Worm (Caenorhabditis elegans): ENCODE results near the gene peli-1.

The peli-1 gene

ce11 chrV:5704467-5704866, 1.1 kb upstream of the peli-1 start (continued):
- TF ChIP-seq pax-3 (tag; optimal IDR thresholded peaks at IDR 0.05) (peak; percentile 73), nhr-77 (tag; optimal IDR thresholded peaks at IDR 0.05) (no peak), ces-1 (GFP tag; optimal IDR thresholded peaks at IDR 0.05) (no peak), sup-37 (GFP tag; optimal IDR thresholded peaks at IDR 0.05) (no peak), hlh-4 (tag; optimal IDR thresholded peaks at IDR 0.05) (no peak), elt-3 (tag; optimal IDR thresholded peaks at IDR 0.05) (no peak), nhr-47 (tag; optimal IDR thresholded peaks at IDR 0.05) (peak; percentile 37), unc-86 (tag; optimal IDR thresholded peaks at IDR 0.05) (no peak), unc-62 (GFP tag; optimal IDR thresholded peaks at IDR 0.05) (no peak), unc-130 (tag; optimal IDR thresholded peaks at IDR 0.05) (no peak), C34B4.2 (tag; optimal IDR thresholded peaks at IDR 0.05) (no peak), Y116A8C.19 (tag; optimal IDR thresholded peaks at IDR 0.05; ENCODE audit: borderline replicate concordance) (no peak), ztf-4 (tag; optimal IDR thresholded peaks at IDR 0.05) (no peak), hpl-2 (GFP tag; optimal IDR thresholded peaks at IDR 0.05) (no peak), nhr-71 (tag; optimal IDR thresholded peaks at IDR 0.05) (peak; percentile 66), nhr-85 (tag) (no peak), nhr-12 (tag; optimal IDR thresholded peaks at IDR 0.05) (no peak), snpc-4 (tag; optimal IDR thresholded peaks at IDR 0.05) (no peak), nhr-237 (tag; optimal IDR thresholded peaks at IDR 0.05) (no peak)

- TF ChIP-seq efl-3 (GFP tag; optimal IDR thresholded peaks at IDR 0.05) (no peak), ceh-63 (GFP tag; optimal IDR thresholded peaks at IDR 0.05) (no peak), nhr-71 (tag; optimal IDR thresholded peaks at IDR 0.05) (peak; percentile 32), lir-3 (tag; optimal IDR thresholded peaks at IDR 0.05; ENCODE audit: poor library complexity) (no peak), hlh-4 (tag; optimal IDR thresholded peaks at IDR 0.05) (peak; percentile 77), ceh-8 (GFP tag; optimal IDR thresholded peaks at IDR 0.05) (no peak), swsn-7 (tag; optimal IDR thresholded peaks at IDR 0.05) (no peak), efl-1 (optimal IDR thresholded peaks at IDR 0.05) (no peak), efl-1 (GFP tag; optimal IDR thresholded peaks at IDR 0.05 in 1 of 2) (peak in 1 of 2 experiments; percentile 81), mab-9 (GFP tag; IDR thresholded peaks at IDR 0.05) (no peak), ceh-88 (GFP tag; IDR thresholded peaks at IDR 0.05) (no peak), dpl-1 (GFP tag; optimal IDR thresholded peaks at IDR 0.05) (no peak), snu-23 (GFP tag; optimal IDR thresholded peaks at IDR 0.05) (no peak), elt-3 (tag; optimal IDR thresholded peaks at IDR 0.05) (no peak), sox-4 (tag; optimal IDR thresholded peaks at IDR 0.05) (no peak), fkh-10 (GFP tag; optimal IDR thresholded peaks at IDR 0.05) (no peak), irx-1 (tag; optimal IDR thresholded peaks at IDR 0.05) (no peak), mdl-1 (tag; optimal IDR thresholded peaks at IDR 0.05) (no peak), fkh-8 (tag; optimal IDR thresholded peaks at IDR 0.05) (peak; percentile 31), egl-13 (tag; optimal IDR thresholded peaks at IDR 0.05) (no peak), hpl-2 (GFP tag; optimal IDR thresholded peaks at IDR 0.05) (no peak), nhr-19 (GFP tag; conservative IDR thresholded peaks at IDR 0.05) (no peak)
These were observed 2.7 kb downstream of the peli-1 start for ce11 chrV:5708331-5708730.

ce11 chrV:5712189-5712588, 6.6 kb downstream of the peli-1 start:
- no peak for TF ChIP-seq sptf-1 (tag; optimal IDR thresholded peaks at IDR 0.05)
- TF ChIP-seq nhr-20 (tag; optimal IDR thresholded peaks at IDR 0.05) = no peak
- no peak for TF ChIP-seq skn-1 (tag; optimal IDR thresholded peaks at IDR 0.05)
- TF ChIP-seq isw-1 (GFP tag; IDR thresholded peaks at IDR 0.05) = no peak
- TF ChIP-seq unc-62 (GFP tag; optimal IDR thresholded peaks at IDR 0.05) = no peak
- TF ChIP-seq efl-1 (optimal IDR thresholded peaks at IDR 0.05) = peak in 1 of 2 experiments; percentile 9
- TF ChIP-seq efl-1 (GFP tag; optimal IDR thresholded peaks at IDR 0.05 in 1 of 2) = peak; percentile 18 to 72
- no peak for TF ChIP-seq ces-1 (GFP tag; optimal IDR thresholded peaks at IDR 0.05)
- peak; percentile 18 to 29 for TF ChIP-seq lsy-2 (tag; optimal IDR thresholded peaks at IDR 0.05)
- no peak for TF ChIP-seq egl-27 (tag; optimal IDR thresholded peaks at IDR 0.05)
- no peak for TF ChIP-seq hlh-4 (tag; optimal IDR thresholded peaks at IDR 0.05)
- TF ChIP-seq ama-1 (optimal IDR thresholded peaks at IDR 0.05) = no peak
